Fruit fly (Drosophila melanogaster) whole organism, pupa: ENCODE measurements around the gene Gr8a.

Experiments used
- CG10348 ChIP-seq: fragments of 200-800 bp; sonication (Bioruptor generic); IDR thresholded peaks from 2 replicates; pipeline ENCODE4 v1.3.6; 2022; ENCODE audit warnings: missing biosample characterization, missing genetic modification characterization
- CG12605 ChIP-seq: fragments of 200-800 bp; sonication (Bioruptor generic); IDR thresholded peaks from 2 replicates; pipeline ENCODE4 v1.3.6; 2022; ENCODE audit warnings: missing biosample characterization, missing genetic modification characterization
- CG13204 ChIP-seq: fragments of 200-800 bp; sonication (Bioruptor generic); optimal IDR thresholded peaks from 2 replicates; lab custom pipeline; 2018; ENCODE audit warnings: missing biosample characterization, mild to moderate bottlenecking, missing genetic modification characterization, moderate library complexity
- CG14655 ChIP-seq: fragments of 200-800 bp; sonication (Bioruptor generic); optimal IDR thresholded peaks from 3 replicates; lab custom pipeline; 2017; ENCODE audit warnings: mild to moderate bottlenecking, missing biosample characterization, missing genetic modification reagents, missing genetic modification characterization
- CG15710 ChIP-seq: fragments of 200-800 bp; sonication (Bioruptor generic); optimal IDR thresholded peaks from 2 replicates; lab custom pipeline; 2018; ENCODE audit warnings: missing biosample characterization, mild to moderate bottlenecking, missing genetic modification characterization, moderate library complexity
- CG17806 ChIP-seq: fragments of 200-800 bp; sonication (Bioruptor generic); optimal IDR thresholded peaks from 2 replicates; lab custom pipeline; 2018; ENCODE audit warnings: missing biosample characterization, mild to moderate bottlenecking, missing genetic modification characterization, moderate library complexity
- CG32121 ChIP-seq: fragments of 200-800 bp; sonication (Bioruptor generic); IDR thresholded peaks from 2 replicates; pipeline ENCODE4 v1.3.6; 2022; ENCODE audit warnings: missing biosample characterization, missing genetic modification characterization
- CG34367 ChIP-seq: fragments of 200-800 bp; sonication (Bioruptor generic); optimal IDR thresholded peaks from 2 replicates; lab custom pipeline; 2018; ENCODE audit warnings: missing biosample characterization, mild to moderate bottlenecking, missing genetic modification characterization
- CG4496 ChIP-seq: fragments of 200-800 bp; sonication (Bioruptor generic); IDR thresholded peaks from 3 replicates; pipeline ENCODE4 v1.3.6; 2022; ENCODE audit warnings: missing biosample characterization, missing genetic modification characterization
- CG8159 ChIP-seq: fragments of 200-800 bp; sonication (Bioruptor generic); optimal IDR thresholded peaks from 3 replicates; lab custom pipeline; 2018; ENCODE audit warnings: missing biosample characterization, mild to moderate bottlenecking, missing genetic modification characterization, moderate library complexity
- CG8301 ChIP-seq: fragments of 200-800 bp; sonication (Bioruptor generic); optimal IDR thresholded peaks from 2 replicates; lab custom pipeline; 2018; ENCODE audit warnings: missing biosample characterization, mild to moderate bottlenecking, missing genetic modification characterization
- CG9948 ChIP-seq: fragments of 200-800 bp; sonication (Bioruptor generic); optimal IDR thresholded peaks from 2 replicates; lab custom pipeline; 2018; ENCODE audit warnings: missing biosample characterization, mild to moderate bottlenecking, missing genetic modification characterization, moderate library complexity
- D1 ChIP-seq: fragments of 200-800 bp; sonication (Bioruptor generic); optimal IDR thresholded peaks from 2 replicates; lab custom pipeline; 2018; ENCODE audit warnings: missing biosample characterization, mild to moderate bottlenecking, missing genetic modification characterization, moderate library complexity
- EcR ChIP-seq: fragments of 200-800 bp; sonication (Bioruptor generic); optimal IDR thresholded peaks from 3 replicates; lab custom pipeline; 2019; ENCODE audit warnings: missing biosample characterization, missing genetic modification characterization, mild to moderate bottlenecking, moderate library complexity, missing genetic modification reagents
- Ets98B ChIP-seq: fragments of 200-800 bp; sonication (Bioruptor generic); IDR thresholded peaks from 2 replicates; pipeline ENCODE4 v1.3.6; 2022; ENCODE audit warnings: missing biosample characterization, missing genetic modification characterization
- Pif1A ChIP-seq: fragments of 200-800 bp; sonication (Bioruptor generic); optimal IDR thresholded peaks from 3 replicates; lab custom pipeline; 2016; ENCODE audit warnings: missing biosample characterization, missing genetic modification characterization
- Pif1B ChIP-seq: fragments of 200-800 bp; sonication (Bioruptor generic); optimal IDR thresholded peaks from 3 replicates; lab custom pipeline; 2016; ENCODE audit warnings: missing biosample characterization, missing genetic modification characterization
- Snoo ChIP-seq: fragments of 200-800 bp; sonication (Bioruptor generic); optimal IDR thresholded peaks from 3 replicates; lab custom pipeline; 2017; ENCODE audit warnings: missing biosample characterization, mild to moderate bottlenecking, missing genetic modification characterization, inconsistent platforms
- fd96Ca ChIP-seq: fragments of 200-800 bp; sonication (Bioruptor generic); IDR thresholded peaks from 3 replicates; pipeline ENCODE4 v1.3.6; 2022; ENCODE audit warnings: missing biosample characterization, missing genetic modification characterization
- gl ChIP-seq: fragments of 200-800 bp; sonication (Bioruptor generic); optimal IDR thresholded peaks from 2 replicates; lab custom pipeline; 2018; ENCODE audit warnings: missing biosample characterization, mild to moderate bottlenecking, missing genetic modification characterization
- rn ChIP-seq: fragments of 200-800 bp; sonication (Bioruptor generic); IDR thresholded peaks from 2 replicates; pipeline ENCODE4 v1.3.6; 2022; ENCODE audit warnings: missing biosample characterization, missing genetic modification characterization

The Gr8a gene

DNA sequence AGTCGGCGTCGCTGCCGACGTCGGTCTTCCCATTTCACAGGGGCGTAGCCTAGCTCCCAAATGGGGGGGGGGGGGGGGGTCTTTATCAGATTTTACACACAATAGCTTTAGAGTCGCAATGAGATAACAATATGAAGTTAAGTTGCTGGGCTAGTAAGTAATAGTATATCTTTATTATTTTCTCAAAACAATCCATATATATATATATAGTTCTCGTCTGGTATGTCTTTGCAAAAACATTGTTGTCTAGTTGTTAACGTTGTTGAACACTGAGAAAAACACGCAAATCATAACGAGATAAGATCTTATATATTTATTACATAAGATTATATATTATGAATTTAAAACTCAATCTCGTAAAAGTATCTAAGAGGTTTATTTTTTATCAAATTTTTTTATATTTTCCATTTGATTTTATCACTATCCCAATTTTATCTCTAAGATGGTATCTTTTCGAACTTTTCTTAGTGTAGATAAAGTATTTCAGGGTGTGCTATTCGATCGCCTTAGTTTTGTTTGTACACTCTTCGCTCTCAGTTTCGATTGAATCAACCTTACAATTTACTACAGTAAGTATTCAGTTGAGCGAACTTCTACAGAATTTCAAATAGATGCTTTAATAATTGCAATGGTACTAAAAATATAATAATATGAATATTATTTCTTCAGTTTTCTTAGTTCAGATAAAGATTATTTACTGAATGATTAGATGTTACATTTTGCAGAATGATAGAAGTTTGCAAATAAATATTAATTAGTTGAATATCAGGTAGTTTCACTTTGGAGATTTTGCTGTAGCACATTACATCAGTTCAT, 24.9 kb upstream of the Gr8a start:
- no peak for TF ChIP-seq D1 (tag; lab: Kevin White, UChicago)
- TF ChIP-seq CG14655 (GFP tag; lab: Kevin White, UChicago), result peak; percentile 67
- no peak for TF ChIP-seq gl (tag; lab: Kevin White, UChicago)
- TF ChIP-seq fd96Ca (GFP tag; lab: Robert Waterston, UW), result peak; percentile 91
- peak; percentile 33 for TF ChIP-seq CG34367 (tag; lab: Kevin White, UChicago)
- peak; percentile 4 for TF ChIP-seq Pif1B
- TF ChIP-seq CG13204 (GFP tag; lab: Kevin White, UChicago), result no peak
- TF ChIP-seq CG17806, result peak; percentile 49
- TF ChIP-seq CG9948 (tag; lab: Kevin White, UChicago), result peak; percentile 51
- peak; percentile 77 for TF ChIP-seq CG12605 (GFP tag; lab: Robert Waterston, UW)
- TF ChIP-seq Pif1A, result no peak
- peak; percentile 62 for TF ChIP-seq CG10348 (GFP tag; lab: Robert Waterston, UW)
- peak; percentile 6 for TF ChIP-seq CG8301 (tag; lab: Kevin White, UChicago)
- TF ChIP-seq CG4496 (GFP tag; lab: Robert Waterston, UW), result peak; percentile 87
- no peak for TF ChIP-seq Snoo (tag; lab: Kevin White, UChicago)
- TF ChIP-seq CG32121 (GFP tag; lab: Robert Waterston, UW), result peak; percentile 82
- TF ChIP-seq rn (GFP tag; lab: Robert Waterston, UW), result peak; percentile 55; the same call in 1 of the 2 replicates
- TF ChIP-seq EcR (GFP tag; lab: Kevin White, UChicago), result no peak
- TF ChIP-seq Ets98B, result peak; percentile 91
- peak; percentile 52 for TF ChIP-seq CG8159 (tag; lab: Kevin White, UChicago)
- peak; percentile 58 for TF ChIP-seq CG15710 (tag; lab: Kevin White, UChicago)
- TF ChIP-seq, all 21 proteins: peak for 15

DNA sequence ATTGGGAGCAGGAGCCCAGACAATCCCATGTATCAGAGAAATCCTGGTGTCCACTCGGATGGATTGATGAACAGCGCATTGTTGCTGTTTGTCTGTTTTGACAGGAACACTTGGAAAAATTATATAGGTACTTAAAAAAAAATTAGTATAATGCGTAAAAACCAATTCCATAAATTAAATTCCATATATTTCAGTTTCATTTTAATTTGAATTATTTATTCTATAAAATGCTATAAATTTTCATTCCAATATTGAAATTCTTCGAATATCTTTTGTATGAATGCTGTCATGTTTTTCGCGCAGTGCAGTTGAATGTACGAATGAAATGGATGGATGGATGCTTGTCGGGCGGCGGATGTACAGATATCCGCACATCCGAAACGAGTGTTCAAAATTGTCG, 16.1 kb upstream of the Gr8a start, which contains the start of gene SmydA-9:
TSS of gene SmydA-9 (minus strand) at position 101 of the 400 bp plus-strand sequence.
- TF ChIP-seq rn (GFP tag; lab: Robert Waterston, UW) (no peak), Pif1A (no peak), D1 (tag; lab: Kevin White, UChicago) (no peak), CG4496 (GFP tag; lab: Robert Waterston, UW) (0 out of 3 replicates have a peak, but pooled peaks have one; percentile 12)

DNA sequence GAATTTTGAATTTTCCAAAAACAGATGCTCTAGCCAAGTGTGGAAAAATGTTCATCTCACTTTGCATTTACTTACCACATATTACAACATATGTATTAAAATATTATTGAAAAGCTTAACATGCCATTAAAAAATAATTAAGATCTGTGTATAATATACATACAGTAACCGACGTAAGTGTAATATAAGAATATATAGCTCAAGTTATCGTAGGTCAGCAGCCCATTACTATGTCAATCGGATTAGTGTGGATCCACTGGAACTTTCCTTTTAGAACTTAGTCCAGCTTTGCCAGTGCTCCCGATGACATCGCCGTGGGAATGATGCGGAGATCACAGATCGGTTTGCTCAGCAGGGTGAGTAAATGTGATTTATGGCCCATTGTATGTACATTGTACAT, 12.4 kb upstream of the Gr8a start, which contains the start of gene Obp8a:
TSS of gene Obp8a (plus strand) at position 301 of the 400 bp plus-strand sequence.
- no peak for TF ChIP-seq CG10348 (GFP tag; lab: Robert Waterston, UW)
- TF ChIP-seq CG34367 (tag; lab: Kevin White, UChicago), result no peak
- no peak for TF ChIP-seq CG9948 (tag; lab: Kevin White, UChicago)

DNA sequence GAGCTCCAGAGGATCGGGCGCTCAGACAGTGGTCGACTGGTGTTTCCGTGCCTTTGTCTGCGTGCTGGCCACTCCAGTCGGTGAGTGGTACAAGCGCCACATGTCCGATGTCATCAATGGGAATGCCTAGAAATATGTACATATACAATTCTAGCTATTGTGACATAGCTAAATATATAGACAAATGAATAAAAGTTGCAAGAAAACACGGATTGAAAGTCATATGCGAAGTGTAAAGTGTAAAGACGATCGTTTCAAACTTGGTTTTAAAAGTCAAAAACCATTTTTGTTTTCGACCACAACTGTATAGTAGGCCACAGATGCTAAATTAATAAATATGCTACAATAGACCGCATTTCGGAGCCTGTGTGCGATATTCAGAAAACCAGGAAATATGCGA, 11.5 kb upstream of the Gr8a start, which contains the start of gene CG15368:
TSS of gene CG15368 (plus strand) at position 301 of the 400 bp plus-strand sequence.
- TF ChIP-seq CG4496 (GFP tag; lab: Robert Waterston, UW), result no peak

DNA sequence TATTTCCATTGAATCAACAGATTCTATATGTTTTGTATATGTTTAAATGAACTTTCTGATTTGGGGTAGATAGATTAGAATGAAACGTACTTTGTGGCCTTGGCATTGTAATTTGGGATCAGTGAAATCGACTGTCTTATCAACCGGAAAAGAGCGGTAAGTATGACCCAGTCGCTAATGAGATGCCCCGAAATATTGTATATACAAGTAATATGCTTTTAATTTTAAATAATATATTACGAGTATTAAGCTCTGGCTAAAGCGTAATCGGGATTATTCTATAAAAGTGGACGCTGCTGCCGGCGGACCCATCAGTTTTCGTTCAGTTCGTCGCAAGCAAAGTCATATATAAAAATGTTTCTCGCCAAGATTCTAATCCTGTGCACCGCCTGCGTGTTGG, 10.4 kb upstream of the Gr8a start, which contains the start of gene CG15369:
TSS of gene CG15369 (plus strand) at position 301 of the 400 bp plus-strand sequence.
- TF ChIP-seq CG8159 (tag; lab: Kevin White, UChicago), result no peak
- no peak for TF ChIP-seq Ets98B
- TF ChIP-seq Pif1B, result no peak
- TF ChIP-seq CG8301 (tag; lab: Kevin White, UChicago), result no peak
- TF ChIP-seq fd96Ca (GFP tag; lab: Robert Waterston, UW), result no peak
- TF ChIP-seq CG13204 (GFP tag; lab: Kevin White, UChicago), result no peak
- no peak for TF ChIP-seq CG9948 (tag; lab: Kevin White, UChicago)
- TF ChIP-seq CG34367 (tag; lab: Kevin White, UChicago), result no peak
- no peak for TF ChIP-seq CG15710 (tag; lab: Kevin White, UChicago)
- TF ChIP-seq, all 21 proteins: peak for 0

DNA sequence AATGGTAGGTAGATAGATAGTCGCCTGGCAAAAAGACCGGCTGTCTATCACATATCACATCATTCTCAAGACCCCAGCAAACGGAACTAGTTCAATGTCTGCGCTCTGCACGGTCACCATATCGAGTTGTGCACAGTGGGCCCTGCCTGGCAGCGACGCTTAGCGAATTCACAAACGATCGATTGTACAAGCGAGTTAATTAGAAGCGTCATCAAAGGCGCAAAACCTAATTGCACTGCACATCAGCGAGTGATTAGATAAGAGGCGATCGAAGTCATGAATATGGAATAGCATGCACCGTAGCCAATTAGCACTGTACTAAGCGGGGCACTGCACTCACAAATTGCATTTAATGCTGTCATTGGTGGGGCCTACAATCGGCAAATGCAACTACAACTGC, 6.5 kb upstream of the Gr8a start:
- TF ChIP-seq CG12605 (GFP tag; lab: Robert Waterston, UW) (peak; percentile 34; the same call in 1 of the 2 replicates), Ets98B (peak; percentile 79), fd96Ca (GFP tag; lab: Robert Waterston, UW) (peak; percentile 78; the same call in 2 of the 3 replicates), CG14655 (GFP tag; lab: Kevin White, UChicago) (peak; percentile 60), CG10348 (GFP tag; lab: Robert Waterston, UW) (peak; percentile 66), CG13204 (GFP tag; lab: Kevin White, UChicago) (no peak), CG9948 (tag; lab: Kevin White, UChicago) (peak; percentile 16), CG32121 (GFP tag; lab: Robert Waterston, UW) (peak; percentile 75), CG4496 (GFP tag; lab: Robert Waterston, UW) (peak; percentile 83), CG8301 (tag; lab: Kevin White, UChicago) (peak; percentile 44), rn (GFP tag; lab: Robert Waterston, UW) (no peak), D1 (tag; lab: Kevin White, UChicago) (no peak)
